Fruit fly (Drosophila melanogaster) whole organism, adult: ENCODE measurements around the gene CG44085.

Experiments used
- CG14711 ChIP-seq: fragments of 200-800 bp; sonication (Bioruptor generic); optimal IDR thresholded peaks from 2 replicates; lab custom pipeline; 2018; ENCODE audit warnings: missing biosample characterization, mild to moderate bottlenecking, missing genetic modification characterization, moderate library complexity
- CG33017 ChIP-seq: fragments of 200-800 bp; sonication (Bioruptor generic); optimal IDR thresholded peaks from 2 replicates; lab custom pipeline; 2018; ENCODE audit warnings: missing biosample characterization, mild to moderate bottlenecking, missing genetic modification characterization, moderate library complexity
- CG7101 ChIP-seq: fragments of 200-800 bp; sonication (Bioruptor generic); optimal IDR thresholded peaks from 2 replicates; lab custom pipeline; 2018; ENCODE audit warnings: missing biosample characterization, mild to moderate bottlenecking, missing genetic modification characterization, moderate library complexity
- Clk ChIP-seq: fragments of 200-800 bp; sonication (Bioruptor generic); optimal IDR thresholded peaks from 2 replicates; lab custom pipeline; 2017; ENCODE audit warnings: missing biosample characterization, missing genetic modification characterization
- Crg-1 ChIP-seq: fragments of 200-800 bp; sonication (Bioruptor generic); optimal IDR thresholded peaks from 2 replicates; lab custom pipeline; 2016; ENCODE audit warnings: missing biosample characterization, missing genetic modification characterization
- Mnt ChIP-seq: fragments of 200-800 bp; sonication (Bioruptor generic); optimal IDR thresholded peaks from 2 replicates; lab custom pipeline; 2016; ENCODE audit warnings: missing biosample characterization, mild to moderate bottlenecking, missing genetic modification characterization
- cic ChIP-seq: fragments of 200-800 bp; sonication (Bioruptor generic); optimal IDR thresholded peaks from 2 replicates; lab custom pipeline; 2017; ENCODE audit warnings: missing biosample characterization, mild to moderate bottlenecking, missing genetic modification characterization, moderate library complexity
- ovo ChIP-seq: fragments of 200-800 bp; sonication (Bioruptor generic); optimal IDR thresholded peaks from 2 replicates; lab custom pipeline; 2016; ENCODE audit warnings: missing biosample characterization, missing genetic modification characterization
- pad ChIP-seq: fragments of 200-800 bp; sonication (Bioruptor generic); optimal IDR thresholded peaks from 3 replicates; lab custom pipeline; 2017; ENCODE audit warnings: missing biosample characterization, missing genetic modification characterization, mild to moderate bottlenecking, moderate library complexity, missing genetic modification reagents
- tj ChIP-seq: fragments of 200-800 bp; sonication (Bioruptor generic); optimal IDR thresholded peaks from 3 replicates; lab custom pipeline; 2017; ENCODE audit warnings: missing biosample characterization, mild to moderate bottlenecking, missing genetic modification characterization, moderate library complexity

Gene CG44085

DNA sequence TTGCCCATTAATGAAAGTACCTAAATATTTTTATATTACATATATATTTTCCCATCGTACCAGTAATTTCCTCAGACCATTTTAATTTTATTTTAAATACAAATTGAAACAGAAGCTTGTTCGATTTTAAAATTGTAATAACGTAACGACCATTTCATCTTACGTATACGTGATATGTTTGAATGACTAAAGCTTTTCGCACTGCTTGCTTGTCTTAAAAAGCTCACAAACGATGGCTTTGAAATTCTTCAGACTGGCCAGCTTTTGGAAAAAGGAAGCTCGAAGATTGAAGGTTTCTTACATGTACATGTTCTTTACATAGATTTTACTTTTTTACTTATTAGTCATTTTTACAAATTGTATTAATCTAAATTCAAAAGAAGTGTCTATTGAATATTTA is 71.9 kb downstream of the CG44085 start:
- TF ChIP-seq CG33017 (tag; lab: Kevin White, UChicago) (no peak), Crg-1 (GFP tag; lab: Kevin White, UChicago) (no peak), pad (no peak), tj (GFP tag; lab: Kevin White, UChicago) (no peak), ovo (no peak), CG14711 (tag; lab: Kevin White, UChicago) (no peak), Clk (no peak), CG7101 (tag; lab: Kevin White, UChicago) (no peak), Mnt (GFP tag; lab: Kevin White, UChicago) (no peak), cic (GFP tag; lab: Kevin White, UChicago) (no peak)
